Worm (Caenorhabditis elegans) whole organism, L3 larva: Measurements from ENCODE around the gene F43C9.1.

Experiments used
- ZK546.5 ChIP-seq: sonication (generic microtip); optimal IDR thresholded peaks from 2 replicates; lab custom pipeline; 2017; ENCODE audit warnings: missing biosample characterization, missing genetic modification characterization
- aly-2 ChIP-seq: fragments of 150-350 bp; optimal IDR thresholded peaks from 2 replicates; lab custom pipeline; 2014; ENCODE audit warnings: missing biosample characterization, missing genetic modification characterization
- ama-1 ChIP-seq: fragments of 150-350 bp; optimal IDR thresholded peaks from 2 replicates; lab custom pipeline; 2018
- ceh-16 ChIP-seq: sonication (generic microtip); optimal IDR thresholded peaks from 2 replicates; lab custom pipeline; 2017; ENCODE audit warnings: missing biosample characterization, missing genetic modification characterization
- ceh-28 ChIP-seq: fragments of 150-350 bp; optimal IDR thresholded peaks from 2 replicates; lab custom pipeline; 2014; ENCODE audit warnings: missing biosample characterization, missing genetic modification reagents, missing genetic modification characterization
- ceh-9 ChIP-seq: sonication (generic microtip); optimal IDR thresholded peaks from 2 replicates; lab custom pipeline; 2018; ENCODE audit warnings: missing biosample characterization, missing genetic modification characterization
- daf-12 ChIP-seq: fragments of 150-350 bp; optimal IDR thresholded peaks from 2 replicates; lab custom pipeline; 2014; ENCODE audit warnings: missing biosample characterization, missing genetic modification reagents, missing genetic modification characterization
- egl-27 ChIP-seq: sonication (generic microtip); optimal IDR thresholded peaks from 4 replicates; lab custom pipeline; 2017; ENCODE audit warnings: missing biosample characterization, missing genetic modification reagents, missing genetic modification characterization
- egl-5 ChIP-seq: fragments of 150-350 bp; optimal IDR thresholded peaks from 2 replicates; lab custom pipeline; 2017; ENCODE audit warnings: missing biosample characterization, missing genetic modification reagents, missing genetic modification characterization, inconsistent platforms
- elt-1 ChIP-seq: fragments of 150-350 bp; optimal IDR thresholded peaks from 2 replicates; lab custom pipeline; 2014; ENCODE audit warnings: missing biosample characterization, missing genetic modification characterization
- elt-2 ChIP-seq: sonication (generic microtip); optimal IDR thresholded peaks from 2 replicates; lab custom pipeline; 2016; ENCODE audit warnings: missing genetic modification reagents, mild to moderate bottlenecking, missing genetic modification characterization, missing compliant biosample characterization
- fos-1 ChIP-seq: fragments of 150-350 bp; optimal IDR thresholded peaks from 2 replicates; lab custom pipeline; 2014; ENCODE audit warnings: missing biosample characterization, missing genetic modification characterization
- hmg-11 ChIP-seq: sonication (generic microtip); optimal IDR thresholded peaks from 2 replicates; lab custom pipeline; 2016; ENCODE audit warnings: missing genetic modification characterization, missing compliant biosample characterization
- jun-1 ChIP-seq: fragments of 150-350 bp; optimal IDR thresholded peaks from 2 replicates; lab custom pipeline; 2014; ENCODE audit warnings: missing biosample characterization, missing genetic modification reagents, missing genetic modification characterization
- lin-15B ChIP-seq: fragments of 150-350 bp; optimal IDR thresholded peaks from 2 replicates; lab custom pipeline; 2014; ENCODE audit warnings: missing biosample characterization, missing genetic modification characterization
- lin-39 ChIP-seq: fragments of 150-350 bp; optimal IDR thresholded peaks from 2 replicates; lab custom pipeline; 2018; ENCODE audit warnings: missing biosample characterization, missing genetic modification reagents, missing genetic modification characterization
- mdl-1 ChIP-seq: fragments of 150-350 bp; optimal IDR thresholded peaks from 2 replicates; lab custom pipeline; 2014; ENCODE audit warnings: missing biosample characterization, missing genetic modification characterization
- mml-1 ChIP-seq: fragments of 150-350 bp; sonication (generic microtip); optimal IDR thresholded peaks from 3 replicates; lab custom pipeline; 2014; ENCODE audit warnings: missing biosample characterization, missing genetic modification characterization
- nfya-1 ChIP-seq: sonication (generic microtip); optimal IDR thresholded peaks from 2 replicates; lab custom pipeline; 2017; ENCODE audit warnings: missing genetic modification characterization, mild to moderate bottlenecking, missing compliant biosample characterization, antibody characterized with exemption, moderate library complexity; ENCODE audit not compliant: insufficient read depth
- nhr-11 ChIP-seq: fragments of 150-350 bp; optimal IDR thresholded peaks from 2 replicates; lab custom pipeline; 2014; ENCODE audit warnings: missing biosample characterization, missing genetic modification characterization
- nhr-23 ChIP-seq: fragments of 150-350 bp; optimal IDR thresholded peaks from 2 replicates; lab custom pipeline; 2014; ENCODE audit warnings: missing biosample characterization, missing genetic modification reagents, missing genetic modification characterization
- nhr-237 ChIP-seq: fragments of 150-350 bp; optimal IDR thresholded peaks from 2 replicates; lab custom pipeline; 2014; ENCODE audit warnings: missing biosample characterization, missing genetic modification characterization
- nhr-25 ChIP-seq: sonication (generic microtip); optimal IDR thresholded peaks from 2 replicates; lab custom pipeline; 2017; ENCODE audit warnings: missing biosample characterization, missing genetic modification characterization
- nhr-67 ChIP-seq: fragments of 150-350 bp; optimal IDR thresholded peaks from 2 replicates; lab custom pipeline; 2014; ENCODE audit warnings: missing biosample characterization, missing genetic modification characterization
- nhr-77 ChIP-seq: fragments of 150-350 bp; optimal IDR thresholded peaks from 2 replicates; lab custom pipeline; 2014; ENCODE audit warnings: missing biosample characterization, missing genetic modification characterization
- pqm-1 ChIP-seq: fragments of 150-350 bp; optimal IDR thresholded peaks from 2 replicates; lab custom pipeline; 2017; ENCODE audit warnings: missing biosample characterization, missing genetic modification characterization, inconsistent platforms
- sea-2 ChIP-seq: fragments of 150-350 bp; sonication (generic microtip); optimal IDR thresholded peaks from 4 replicates; lab custom pipeline; 2014; ENCODE audit warnings: missing biosample characterization, missing genetic modification reagents, missing genetic modification characterization
- skn-1 ChIP-seq: fragments of 150-350 bp; optimal IDR thresholded peaks from 2 replicates; lab custom pipeline; 2014; ENCODE audit warnings: missing biosample characterization, missing genetic modification characterization
- snpc-4 ChIP-seq: fragments of 150-350 bp; optimal IDR thresholded peaks from 2 replicates; lab custom pipeline; 2014; ENCODE audit warnings: missing biosample characterization, missing genetic modification characterization
- tbx-2 ChIP-seq: sonication (generic microtip); optimal IDR thresholded peaks from 2 replicates; lab custom pipeline; 2016; ENCODE audit warnings: mild to moderate bottlenecking, missing genetic modification characterization, missing compliant biosample characterization
- unc-39 ChIP-seq: sonication (generic microtip); optimal IDR thresholded peaks from 4 replicates; lab custom pipeline; 2017; ENCODE audit warnings: missing biosample characterization, missing genetic modification characterization
- unc-62 ChIP-seq: fragments of 150-350 bp; sonication (generic microtip); optimal IDR thresholded peaks from 4 replicates; lab custom pipeline; 2014; ENCODE audit warnings: missing biosample characterization, missing genetic modification reagents, missing genetic modification characterization
- zag-1 ChIP-seq: fragments of 150-350 bp; optimal IDR thresholded peaks from 2 replicates; lab custom pipeline; 2014; ENCODE audit warnings: missing biosample characterization, missing genetic modification characterization
- ztf-11 ChIP-seq: fragments of 150-350 bp; optimal IDR thresholded peaks from 2 replicates; lab custom pipeline; 2014; ENCODE audit warnings: missing biosample characterization, missing genetic modification characterization

The F43C9.1 gene

DNA sequence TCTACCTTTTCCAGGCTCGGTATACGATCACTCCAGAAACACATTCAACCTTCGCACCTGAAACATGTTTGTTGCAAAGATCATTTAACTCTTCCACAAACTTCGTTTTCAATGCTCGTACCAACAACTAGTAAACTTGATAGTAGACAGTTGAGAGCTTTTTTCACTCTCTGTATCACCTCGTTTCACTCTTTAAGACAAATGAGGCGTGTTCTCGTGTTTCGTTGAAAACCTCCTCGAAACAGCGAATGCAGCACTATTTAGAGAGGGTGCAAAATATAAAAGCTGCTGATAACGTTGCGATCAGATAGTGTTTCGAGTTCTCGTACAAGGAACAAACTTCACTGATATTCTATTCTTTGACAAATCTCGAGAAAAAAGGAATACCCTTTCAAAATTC is at the start of gene F43C9.1:
Gene F43C9.1 (plus strand): TSS at position 301 of the 400 bp plus-strand sequence.
- TF ChIP-seq elt-2 (tag; lab: Kevin White, UChicago), result peak; percentile 61
- peak; percentile 15 for TF ChIP-seq pqm-1
- no peak for TF ChIP-seq ama-1

DNA sequence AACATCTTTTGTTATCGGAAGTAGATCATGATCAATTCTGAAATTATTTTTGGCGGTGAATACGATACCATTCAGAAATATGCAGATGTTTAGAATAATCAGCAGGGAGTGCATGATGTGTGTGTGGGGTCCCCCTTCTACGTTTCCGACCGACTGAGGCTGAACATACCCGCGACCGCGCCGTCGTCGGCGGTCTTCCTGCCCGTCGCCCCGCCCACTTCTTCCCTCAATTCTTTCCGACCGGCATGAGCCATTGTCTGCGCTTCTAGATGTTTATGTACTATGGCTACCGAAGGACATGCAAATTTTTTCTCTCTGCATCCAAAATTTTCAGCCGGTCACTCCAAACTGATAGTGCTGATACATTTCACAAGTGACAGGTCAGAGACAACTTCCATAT is 49.0 kb upstream of the F43C9.1 start:
- no peak for TF ChIP-seq tbx-2 (tag; lab: Kevin White, UChicago)
- TF ChIP-seq ceh-16 (tag; lab: Kevin White, UChicago), result no peak
- no peak for TF ChIP-seq daf-12
- no peak for TF ChIP-seq nhr-25
- TF ChIP-seq elt-2 (tag; lab: Kevin White, UChicago), result no peak
- TF ChIP-seq lin-15B (tag; lab: Kevin White, UChicago), result no peak
- TF ChIP-seq fos-1, result no peak
- TF ChIP-seq lin-39 (tag; lab: Kevin White, UChicago), result peak; percentile 37
- peak; percentile 2 for TF ChIP-seq hmg-11
- no peak for TF ChIP-seq unc-62 (GFP tag; lab: Kevin White, UChicago)
- no peak for TF ChIP-seq pqm-1

DNA sequence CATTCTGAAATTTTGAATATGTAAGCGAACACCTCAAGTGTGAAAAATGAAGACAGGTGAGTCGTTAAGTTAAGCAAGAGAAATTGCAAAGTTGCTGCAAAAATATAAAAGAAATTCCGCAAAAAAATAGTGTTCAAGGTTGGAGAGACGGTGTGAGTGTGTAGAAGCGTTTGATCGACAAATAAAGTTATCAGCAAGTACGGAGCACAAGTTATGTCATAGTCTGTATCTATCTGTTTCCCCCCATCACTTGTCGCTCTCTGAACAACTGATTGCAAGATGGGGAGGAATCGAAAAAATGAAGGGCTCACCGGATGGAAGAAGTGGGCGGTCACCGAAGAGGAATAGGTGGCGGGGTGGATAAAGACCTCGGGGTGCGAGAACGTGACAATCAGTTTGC is 44.0 kb upstream of the F43C9.1 start, which contains the start of gene lon-2:
Gene lon-2 (minus strand): TSS at position 4 of the 400 bp plus-strand sequence.
- no peak for TF ChIP-seq unc-62 (GFP tag; lab: Kevin White, UChicago)
- no peak for TF ChIP-seq nhr-67 (tag; lab: Kevin White, UChicago)
- TF ChIP-seq aly-2, result no peak
- TF ChIP-seq ceh-9, result no peak
- no peak for TF ChIP-seq nhr-23 (tag; lab: Kevin White, UChicago)
- no peak for TF ChIP-seq ceh-28 (tag; lab: Kevin White, UChicago)
- TF ChIP-seq ztf-11 (tag; lab: Kevin White, UChicago), result no peak
- TF ChIP-seq snpc-4 (tag; lab: Kevin White, UChicago), result no peak
- no peak for TF ChIP-seq mdl-1 (tag; lab: Kevin White, UChicago)
- TF ChIP-seq elt-2 (tag; lab: Kevin White, UChicago), result peak; percentile 52
- TF ChIP-seq pqm-1, result peak; percentile 49
- TF ChIP-seq, all 47 proteins: peak for 2

DNA sequence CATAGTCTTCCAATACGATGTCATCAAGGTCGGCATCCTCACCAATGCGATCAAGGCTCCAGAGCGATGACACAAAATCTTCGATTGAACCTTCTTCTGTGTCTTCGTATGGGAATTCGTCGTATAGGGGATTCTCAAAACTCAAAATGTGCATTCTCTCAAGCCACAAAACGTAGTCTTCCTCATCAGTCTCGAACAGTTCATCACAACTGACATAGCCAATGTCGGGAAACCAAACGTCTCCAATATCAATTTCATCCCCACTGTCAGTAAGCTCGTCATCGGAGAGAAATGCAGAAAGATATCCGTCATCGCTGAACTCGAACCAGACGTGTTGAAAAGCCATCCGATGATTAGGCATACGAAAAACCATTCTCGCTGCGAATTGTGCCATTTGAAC is 38.4 kb upstream of the F43C9.1 start, which contains the start of gene C39E6.2:
Gene C39E6.2 (minus strand): TSS at position 394 of the 400 bp plus-strand sequence.
- TF ChIP-seq nfya-1 (tag; lab: Kevin White, UChicago) (no peak), fos-1 (no peak), pqm-1 (no peak), skn-1 (tag; lab: Kevin White, UChicago) (no peak), aly-2 (no peak)

DNA sequence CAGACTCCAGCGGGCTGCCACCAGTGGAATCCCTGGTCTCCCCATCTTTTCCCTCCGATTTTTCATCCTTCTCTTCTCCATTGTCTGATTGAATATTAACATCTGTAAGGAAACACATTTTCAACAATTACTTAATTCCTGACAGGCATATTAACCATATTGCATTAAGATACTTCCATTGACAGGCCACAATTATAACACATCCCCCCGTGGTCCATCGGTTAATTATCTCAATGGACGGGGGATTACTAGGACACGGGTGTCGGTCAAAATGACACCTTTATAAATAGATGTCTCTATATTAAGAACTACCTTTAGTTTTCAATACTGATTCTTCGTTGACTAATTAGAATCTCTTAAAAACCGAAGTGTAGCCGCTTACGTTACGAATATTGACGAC is 33.4 kb upstream of the F43C9.1 start:
- TF ChIP-seq ZK546.5 (tag; lab: Kevin White, UChicago) (no peak), nhr-67 (tag; lab: Kevin White, UChicago) (no peak), egl-5 (no peak), nhr-237 (tag; lab: Kevin White, UChicago) (no peak), nhr-77 (no peak), sea-2 (no peak), nhr-25 (no peak), egl-27 (tag; lab: Kevin White, UChicago) (no peak), elt-2 (tag; lab: Kevin White, UChicago) (no peak), elt-1 (no peak), ceh-16 (tag; lab: Kevin White, UChicago) (no peak), pqm-1 (no peak), ceh-9 (no peak), nhr-11 (tag; lab: Kevin White, UChicago) (no peak), daf-12 (no peak), mml-1 (tag; lab: Kevin White, UChicago) (no peak), hmg-11 (no peak), zag-1 (tag; lab: Kevin White, UChicago) (no peak), unc-39 (tag; lab: Kevin White, UChicago) (no peak), tbx-2 (tag; lab: Kevin White, UChicago) (no peak)

DNA sequence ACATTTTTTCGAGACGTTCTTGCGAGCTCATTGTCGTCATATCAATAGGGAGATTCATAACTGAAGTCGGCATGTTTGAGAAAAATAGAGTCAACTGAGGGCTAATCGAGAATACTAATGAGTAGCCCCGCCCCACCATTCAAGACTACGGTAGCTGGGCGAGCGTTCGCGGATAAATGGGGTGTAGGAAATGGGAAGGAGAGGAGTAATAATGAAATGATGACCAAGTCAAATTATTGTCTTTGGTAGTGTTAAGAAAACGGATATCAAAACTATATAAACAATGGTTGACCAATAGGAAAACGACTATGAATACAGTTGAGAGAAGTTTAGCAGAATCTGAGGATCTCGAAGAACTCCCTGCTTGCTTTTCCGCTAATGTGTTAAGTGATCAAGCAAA is 31.5 kb upstream of the F43C9.1 start, which contains the start of gene mls-2:
Gene mls-2 (minus strand): TSS at position 101 of the 400 bp plus-strand sequence.
- no peak for TF ChIP-seq skn-1 (tag; lab: Kevin White, UChicago)
- TF ChIP-seq nhr-11 (tag; lab: Kevin White, UChicago), result no peak
- TF ChIP-seq hmg-11, result no peak
- TF ChIP-seq nhr-77, result no peak
- no peak for TF ChIP-seq unc-39 (tag; lab: Kevin White, UChicago)
- no peak for TF ChIP-seq zag-1 (tag; lab: Kevin White, UChicago)
- TF ChIP-seq jun-1 (tag; lab: Kevin White, UChicago), result no peak
- TF ChIP-seq mdl-1 (tag; lab: Kevin White, UChicago), result no peak
- no peak for TF ChIP-seq nhr-25
- no peak for TF ChIP-seq egl-27 (tag; lab: Kevin White, UChicago)
- no peak for TF ChIP-seq nhr-67 (tag; lab: Kevin White, UChicago)
